Fruit fly (Drosophila melanogaster) whole organism, adult: ENCODE data around the gene RpL3.
A peak's percentile ranks its signal among the peaks of the same experiment; 100 is the strongest.

Experiments
- CG11617 ChIP-seq: fragments of 200-800 bp; sonication (Bioruptor generic); optimal IDR thresholded peaks from 2 replicates; lab custom pipeline; 2017; ENCODE audit warnings: mild to moderate bottlenecking, missing biosample characterization, missing genetic modification reagents, missing genetic modification characterization
- CG12768 ChIP-seq: fragments of 200-800 bp; sonication (Bioruptor generic); optimal IDR thresholded peaks from 2 replicates; lab custom pipeline; 2017; ENCODE audit warnings: missing biosample characterization, missing genetic modification characterization, mild to moderate bottlenecking, moderate library complexity, missing genetic modification reagents
- CG14711 ChIP-seq: fragments of 200-800 bp; sonication (Bioruptor generic); optimal IDR thresholded peaks from 2 replicates; lab custom pipeline; 2018; ENCODE audit warnings: missing biosample characterization, mild to moderate bottlenecking, missing genetic modification characterization, moderate library complexity
- CG1620 ChIP-seq: fragments of 200-800 bp; sonication (Bioruptor generic); optimal IDR thresholded peaks from 2 replicates; lab custom pipeline; 2016; ENCODE audit warnings: missing biosample characterization, missing genetic modification characterization
- CG33017 ChIP-seq: fragments of 200-800 bp; sonication (Bioruptor generic); optimal IDR thresholded peaks from 2 replicates; lab custom pipeline; 2018; ENCODE audit warnings: missing biosample characterization, mild to moderate bottlenecking, missing genetic modification characterization, moderate library complexity
- CG5204 ChIP-seq: fragments of 200-800 bp; sonication (Bioruptor generic); optimal IDR thresholded peaks from 2 replicates; lab custom pipeline; 2016; ENCODE audit warnings: missing biosample characterization, missing genetic modification characterization
- CG7045 ChIP-seq: fragments of 200-800 bp; sonication (Bioruptor generic); optimal IDR thresholded peaks from 2 replicates; lab custom pipeline; 2017; ENCODE audit warnings: missing biosample characterization, mild to moderate bottlenecking, missing genetic modification characterization
- CG7101 ChIP-seq: fragments of 200-800 bp; sonication (Bioruptor generic); optimal IDR thresholded peaks from 2 replicates; lab custom pipeline; 2018; ENCODE audit warnings: missing biosample characterization, mild to moderate bottlenecking, missing genetic modification characterization, moderate library complexity
- Clk ChIP-seq: fragments of 200-800 bp; sonication (Bioruptor generic); optimal IDR thresholded peaks from 2 replicates; lab custom pipeline; 2017; ENCODE audit warnings: missing biosample characterization, missing genetic modification characterization
- Crg-1 ChIP-seq: fragments of 200-800 bp; sonication (Bioruptor generic); optimal IDR thresholded peaks from 2 replicates; lab custom pipeline; 2016; ENCODE audit warnings: missing biosample characterization, missing genetic modification characterization
- Hr96 ChIP-seq: fragments of 200-800 bp; sonication (Bioruptor generic); optimal IDR thresholded peaks from 2 replicates; lab custom pipeline; 2016; ENCODE audit warnings: missing biosample characterization, missing genetic modification characterization
- Mnt ChIP-seq: fragments of 200-800 bp; sonication (Bioruptor generic); optimal IDR thresholded peaks from 2 replicates; lab custom pipeline; 2016; ENCODE audit warnings: missing biosample characterization, mild to moderate bottlenecking, missing genetic modification characterization
- bab1 ChIP-seq: fragments of 200-800 bp; sonication (Bioruptor generic); optimal IDR thresholded peaks from 3 replicates; lab custom pipeline; 2019; ENCODE audit warnings: missing biosample characterization, mild to moderate bottlenecking, missing genetic modification characterization, moderate library complexity
- cic ChIP-seq: fragments of 200-800 bp; sonication (Bioruptor generic); optimal IDR thresholded peaks from 2 replicates; lab custom pipeline; 2017; ENCODE audit warnings: missing biosample characterization, mild to moderate bottlenecking, missing genetic modification characterization, moderate library complexity
- cnc ChIP-seq, 2 experiments: fragments of >200 bp; optimal IDR thresholded peaks; 2 replicates each; lab custom pipeline; 2017
- kay ChIP-seq: fragments of 200-800 bp; sonication (Bioruptor generic); peaks from one replicate; lab custom pipeline; 2016; ENCODE audit warnings: missing biosample characterization, missing genetic modification characterization, borderline replicate concordance
- ovo ChIP-seq: fragments of 200-800 bp; sonication (Bioruptor generic); optimal IDR thresholded peaks from 2 replicates; lab custom pipeline; 2016; ENCODE audit warnings: missing biosample characterization, missing genetic modification characterization
- pad ChIP-seq: fragments of 200-800 bp; sonication (Bioruptor generic); optimal IDR thresholded peaks from 3 replicates; lab custom pipeline; 2017; ENCODE audit warnings: missing biosample characterization, missing genetic modification characterization, mild to moderate bottlenecking, moderate library complexity, missing genetic modification reagents
- tj ChIP-seq: fragments of 200-800 bp; sonication (Bioruptor generic); optimal IDR thresholded peaks from 3 replicates; lab custom pipeline; 2017; ENCODE audit warnings: missing biosample characterization, mild to moderate bottlenecking, missing genetic modification characterization, moderate library complexity
- toe ChIP-seq: fragments of 200-800 bp; sonication (Bioruptor generic); optimal IDR thresholded peaks from 2 replicates; lab custom pipeline; 2016; ENCODE audit warnings: missing biosample characterization, missing genetic modification characterization

Gene RpL3

dm6 chr3R:11199227-11199835 lies 22.4 kb upstream of the RpL3 start:
- TF ChIP-seq CG1620 (GFP tag; lab: Kevin White, UChicago) (no peak), CG7045 (peak; percentile 0), cic (GFP tag; lab: Kevin White, UChicago) (peak; percentile 77), CG7101 (tag; lab: Kevin White, UChicago) (no peak), CG33017 (tag; lab: Kevin White, UChicago) (peak; percentile 23), kay (GFP tag; lab: Kevin White, UChicago) (peak; percentile 66)

- no peak for TF ChIP-seq cnc (optimal IDR thresholded peaks at IDR 0.05; lab: Kevin White, UChicago)
- peak; percentile 92 for TF ChIP-seq kay (GFP tag; lab: Kevin White, UChicago)
- no peak for TF ChIP-seq Hr96
- no peak for TF ChIP-seq tj
- TF ChIP-seq Crg-1 (GFP tag; lab: Kevin White, UChicago) = no peak
- peak; percentile 2 for TF ChIP-seq CG7045
- no peak for TF ChIP-seq CG7101 (tag; lab: Kevin White, UChicago)
- peak; percentile 27 for TF ChIP-seq Mnt (GFP tag; lab: Kevin White, UChicago)
- no peak for TF ChIP-seq CG11617
- TF ChIP-seq Clk = no peak
- TF ChIP-seq CG1620 (GFP tag; lab: Kevin White, UChicago) = no peak
- peak; percentile 30 for TF ChIP-seq cic (GFP tag; lab: Kevin White, UChicago)
- TF ChIP-seq CG12768 (GFP tag; lab: Kevin White, UChicago) = no peak
- TF ChIP-seq ovo (GFP tag; lab: Kevin White, UChicago) = no peak
- TF ChIP-seq CG33017 (tag; lab: Kevin White, UChicago) = no peak
- TF ChIP-seq pad (GFP tag; lab: Kevin White, UChicago) = no peak
- TF ChIP-seq toe = no peak
- TF ChIP-seq bab1 (GFP tag; lab: Kevin White, UChicago) = no peak
- TF ChIP-seq CG5204 (GFP tag; lab: Kevin White, UChicago) = no peak
- TF ChIP-seq CG14711 = peak; percentile 56
These were observed 21.4 kb upstream of the RpL3 start for dm6 chr3R:11200042-11200884.

dm6 chr3R:11200885-11201421 lies 20.7 kb upstream of the RpL3 start:
- TF ChIP-seq CG11617 (peak; percentile 42), CG14711 (no peak), CG33017 (tag; lab: Kevin White, UChicago) (peak; percentile 46), CG7101 (tag; lab: Kevin White, UChicago) (peak; percentile 50)

dm6 chr3R:11208766-11209331 lies 12.8 kb upstream of the RpL3 start:
- TF ChIP-seq CG7101 (tag; lab: Kevin White, UChicago) (no peak), CG7045 (no peak), pad (GFP tag; lab: Kevin White, UChicago) (no peak), cnc (optimal IDR thresholded peaks at IDR 0.05; lab: Kevin White, UChicago) (no peak), CG11617 (no peak), Clk (no peak), cic (GFP tag; lab: Kevin White, UChicago) (peak; percentile 44), CG14711 (no peak), kay (GFP tag; lab: Kevin White, UChicago) (no peak), CG1620 (GFP tag; lab: Kevin White, UChicago) (no peak), ovo (GFP tag; lab: Kevin White, UChicago) (no peak), CG5204 (GFP tag; lab: Kevin White, UChicago) (no peak), CG12768 (GFP tag; lab: Kevin White, UChicago) (no peak), Mnt (GFP tag; lab: Kevin White, UChicago) (peak; percentile 18), CG33017 (tag; lab: Kevin White, UChicago) (no peak), bab1 (GFP tag; lab: Kevin White, UChicago) (peak; percentile 48), Hr96 (no peak)

dm6 chr3R:11209801-11210402 lies 11.8 kb upstream of the RpL3 start, which contains the start of the genes SdhC and Tctp:
Gene SdhC, minus strand, starts transcription at chr3R:11209849.
Gene Tctp, plus strand, starts transcription at chr3R:11210247.
- TF ChIP-seq CG7101 (tag; lab: Kevin White, UChicago) = peak; percentile 68
- TF ChIP-seq pad (GFP tag; lab: Kevin White, UChicago) = peak; percentile 42
- peak; percentile 69 for TF ChIP-seq cic (GFP tag; lab: Kevin White, UChicago)
- peak; percentile 33 for TF ChIP-seq Crg-1 (GFP tag; lab: Kevin White, UChicago)
- peak; percentile 77 for TF ChIP-seq Hr96
- TF ChIP-seq CG11617 = peak; percentile 90
- TF ChIP-seq Mnt (GFP tag; lab: Kevin White, UChicago) = peak; percentile 92
- peak; percentile 37 for TF ChIP-seq CG33017 (tag; lab: Kevin White, UChicago)
- peak; percentile 36 for TF ChIP-seq CG14711
- peak; percentile 48 for TF ChIP-seq bab1 (GFP tag; lab: Kevin White, UChicago)
- TF ChIP-seq CG7045 = peak; percentile 48
- peak; percentile 44 for TF ChIP-seq CG12768 (GFP tag; lab: Kevin White, UChicago)
- TF ChIP-seq toe = peak; percentile 77
- TF ChIP-seq kay (GFP tag; lab: Kevin White, UChicago) = no peak
- no peak for TF ChIP-seq Clk
- peak; percentile 74 for TF ChIP-seq ovo (GFP tag; lab: Kevin White, UChicago)
- peak; percentile 51 for TF ChIP-seq CG1620 (GFP tag; lab: Kevin White, UChicago)
- no peak for TF ChIP-seq CG5204 (GFP tag; lab: Kevin White, UChicago)
- TF ChIP-seq cnc (optimal IDR thresholded peaks at IDR 0.05; lab: Kevin White, UChicago) = no peak
- TF ChIP-seq tj = peak; percentile 32
